Worm (Caenorhabditis elegans): Measurements from ENCODE around the gene npr-25.

DNA sequence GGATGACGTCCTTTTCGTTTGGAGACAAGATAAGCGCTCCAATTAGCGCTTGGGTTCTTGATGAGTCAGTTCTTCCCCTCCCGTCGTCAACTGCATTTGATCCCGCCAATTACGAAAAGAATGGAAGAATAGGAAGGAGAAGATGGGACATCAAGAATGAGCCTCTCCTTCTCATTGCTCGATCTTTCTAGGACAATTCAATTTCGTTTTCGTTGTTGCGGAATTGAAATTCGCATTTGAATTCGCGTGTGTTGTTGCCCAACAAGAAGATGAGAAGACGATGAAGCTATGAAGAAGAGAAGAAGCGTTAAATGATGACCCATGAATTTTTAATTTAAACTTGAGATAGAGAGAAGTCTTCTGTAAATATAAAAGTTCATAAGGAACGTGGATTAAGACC is 15.9 kb downstream of the npr-25 start:
- TF ChIP-seq mcd-1 (GFP tag; IDR thresholded peaks at IDR 0.05) = no peak
- TF ChIP-seq attf-5 (GFP tag; optimal IDR thresholded peaks at IDR 0.05) = no peak

All from whole organism, young adult.